Fruit fly (Drosophila melanogaster): ENCODE measurements around the gene CG5623.

dm6 chr3R:15804678-15805077, 37.4 kb upstream of the CG5623 start:
- TF ChIP-seq ttk (optimal IDR thresholded peaks at IDR 0.05): no peak
- TF ChIP-seq psq (optimal IDR thresholded peaks at IDR 0.05): no peak
- TF ChIP-seq insv (optimal IDR thresholded peaks at IDR 0.05): no peak
- no peak for TF ChIP-seq Sin3A (optimal IDR thresholded peaks at IDR 0.05)
